Worm (Caenorhabditis elegans): Measurements from ENCODE around the gene ten-1.

- TF ChIP-seq him-1 (tag; optimal IDR thresholded peaks at IDR 0.05) = no peak
- no peak for TF ChIP-seq dao-5 (tag; optimal IDR thresholded peaks at IDR 0.05)
- no peak for TF ChIP-seq W03F9.2 (tag; optimal IDR thresholded peaks at IDR 0.05)
Observed at ce11 chrIII:6839091-6839490, 18.4 kb downstream of the ten-1 start.

Measured in whole organism, L4/young adult.